Worm (Caenorhabditis elegans): ENCODE results near the gene cyp-37A1.

DNA sequence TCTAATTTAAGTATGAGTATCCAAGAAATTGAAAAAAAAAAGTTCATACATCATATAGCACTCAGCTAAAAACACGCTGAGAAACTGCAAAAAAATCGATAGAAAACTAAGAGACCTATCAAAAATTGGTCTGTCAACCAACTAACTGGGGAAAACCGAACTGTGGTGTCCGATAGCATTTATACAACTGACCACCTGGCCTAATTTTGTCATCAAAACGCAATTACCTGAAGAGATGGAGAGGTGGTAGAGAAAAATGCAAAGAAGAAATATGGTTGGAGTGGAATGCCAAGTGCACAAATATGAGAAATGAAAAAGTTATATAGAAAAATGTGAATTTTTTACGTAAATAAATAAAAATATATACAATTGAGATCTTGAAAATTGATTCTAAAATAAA, 43.3 kb downstream of the cyp-37A1 start, which contains the start of gene Y39G8B.1:
- TF ChIP-seq ama-1 (optimal IDR thresholded peaks at IDR 0.05), result no peak
- TF ChIP-seq B0310.2 (tag; optimal IDR thresholded peaks at IDR 0.05), result no peak
- TF ChIP-seq ceh-13 (GFP tag; optimal IDR thresholded peaks at IDR 0.05), result no peak
- TF ChIP-seq hmbx-1 (tag; optimal IDR thresholded peaks at IDR 0.05), result no peak
- no peak for TF ChIP-seq flt-1 (GFP tag; IDR thresholded peaks at IDR 0.05)
- TF ChIP-seq tra-4 (tag; optimal IDR thresholded peaks at IDR 0.05), result no peak
- TF ChIP-seq tbx-11 (GFP tag; IDR thresholded peaks at IDR 0.05), result no peak
